Worm (Caenorhabditis elegans): Measurements from ENCODE around the gene Y26E6A.2.

DNA sequence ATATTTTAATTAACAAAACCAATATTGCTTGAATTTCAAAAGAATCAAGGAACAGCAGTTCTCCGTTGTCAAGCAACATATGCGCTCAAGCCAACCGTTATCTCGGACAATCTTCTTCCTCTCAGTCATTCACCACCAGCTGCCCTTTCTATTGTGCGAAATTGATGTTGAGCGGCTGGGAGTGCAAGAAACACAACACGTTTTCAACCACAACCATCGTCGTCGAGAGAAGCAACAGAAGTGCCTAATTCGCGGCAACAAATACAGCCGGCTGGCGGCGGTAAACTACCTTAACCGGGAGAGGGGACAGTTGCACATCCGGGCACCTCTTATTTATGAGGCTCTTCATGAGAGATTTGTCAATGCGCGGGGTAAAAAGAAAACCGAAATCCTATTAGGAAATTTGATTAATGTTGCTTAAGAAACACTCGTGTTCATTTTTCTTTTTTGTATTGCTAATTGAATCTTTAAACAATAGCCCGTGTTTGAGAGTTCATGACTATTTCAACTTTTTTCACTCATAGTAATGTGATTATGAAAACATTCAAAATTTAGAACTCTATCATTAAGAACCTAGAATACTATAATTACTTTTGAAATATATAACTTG is 32.3 kb downstream of the Y26E6A.2 start:
- TF ChIP-seq zfp-2 (tag; optimal IDR thresholded peaks at IDR 0.05): no peak
- TF ChIP-seq lin-39 (tag; optimal IDR thresholded peaks at IDR 0.05): no peak
- no peak for TF ChIP-seq hlh-30 (tag; optimal IDR thresholded peaks at IDR 0.05; ENCODE audit: insufficient read depth)
- no peak for TF ChIP-seq pha-4 (GFP tag; IDR thresholded peaks at IDR 0.05)
- no peak for TF ChIP-seq pha-4 (tag; optimal IDR thresholded peaks at IDR 0.05)
